Fruit fly (Drosophila melanogaster) whole organism, larva: Measurements from ENCODE around the gene Ldsdh1.

Source experiments
- noc ChIP-seq: fragments of 200-800 bp; sonication (Bioruptor generic); optimal IDR thresholded peaks from 3 replicates; lab custom pipeline; 2019; ENCODE audit warnings: missing biosample characterization, mild to moderate bottlenecking, missing genetic modification characterization, moderate library complexity

Gene Ldsdh1

DNA sequence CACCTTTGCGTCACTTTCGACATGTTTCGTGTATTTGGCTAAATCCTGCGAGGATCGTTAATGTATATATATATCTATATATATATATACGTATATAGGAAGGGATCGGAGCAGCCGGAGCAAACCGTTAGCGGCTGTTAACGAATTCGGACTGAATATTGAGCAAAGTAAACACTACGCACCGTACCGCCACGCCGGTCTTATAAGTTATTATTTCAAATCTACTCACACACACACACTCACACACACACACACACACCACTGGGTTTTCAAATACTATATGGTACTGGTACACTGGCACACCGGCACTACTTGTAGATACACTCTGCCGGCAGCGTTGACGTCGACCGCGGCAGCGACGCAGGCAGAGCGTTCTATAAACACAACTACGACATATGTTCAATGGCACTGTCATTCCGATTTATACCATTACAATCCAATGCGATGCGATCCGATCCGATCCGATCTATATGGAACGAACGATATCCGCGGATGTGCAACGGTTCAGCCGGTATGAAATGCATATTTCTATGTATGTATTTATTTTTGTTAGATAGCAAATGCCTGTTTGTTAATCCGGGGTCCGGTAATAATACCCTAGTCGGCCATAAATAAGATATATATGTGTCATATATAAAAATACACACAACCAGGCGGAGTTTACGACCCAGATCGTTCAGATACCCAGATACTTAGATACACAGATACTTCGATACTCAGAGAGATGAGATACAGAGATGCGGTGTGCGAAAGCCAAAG is at the start of gene Ldsdh1:
Gene Ldsdh1, minus strand, starts transcription at position 179 of the 759 bp plus-strand sequence.
- TF ChIP-seq noc: no peak

dm6 chrX:8129204-8129997 is 48.0 kb upstream of the Ldsdh1 start, which contains the start of gene CG2116:
Gene CG2116 (plus strand): TSS chrX:8129812.
- TF ChIP-seq noc: no peak

DNA sequence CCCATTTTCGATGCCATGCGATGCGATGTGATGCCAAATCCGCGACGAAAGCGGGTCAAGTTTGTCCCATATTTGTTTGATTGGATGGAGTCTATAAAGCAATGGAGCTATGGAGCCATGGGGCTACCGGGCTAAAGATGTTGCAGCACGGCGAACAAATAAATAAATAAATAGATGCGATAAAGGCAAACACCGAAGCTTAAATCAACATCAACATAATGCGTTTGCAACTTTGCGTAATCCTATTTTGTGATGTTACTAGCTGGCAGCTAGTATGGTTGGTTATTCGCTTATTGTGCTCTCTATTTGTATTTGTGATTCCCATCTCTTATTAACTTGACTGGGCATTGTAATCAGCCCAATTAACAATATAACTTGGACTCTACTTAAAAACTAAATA is 46.7 kb upstream of the Ldsdh1 start:
- no peak for TF ChIP-seq noc

DNA sequence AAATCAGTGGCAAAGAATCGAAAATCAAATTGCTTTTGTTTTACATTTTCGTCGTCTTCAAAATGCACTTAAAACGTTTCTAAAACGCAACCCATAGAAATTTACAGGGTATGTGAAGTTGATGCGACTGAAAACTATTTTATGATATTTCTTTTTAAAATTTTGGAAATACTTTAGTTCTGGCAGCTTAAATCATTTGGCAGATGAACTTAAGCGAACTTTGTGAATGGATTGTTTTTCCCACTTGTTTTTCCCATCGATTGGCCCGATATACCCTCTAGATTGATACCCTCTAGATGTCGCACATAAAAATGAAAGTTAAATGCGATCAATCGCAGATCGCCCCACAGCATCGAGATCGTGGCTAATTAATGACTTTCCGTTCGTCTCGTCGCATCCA is 44.7 kb upstream of the Ldsdh1 start:
- TF ChIP-seq noc: no peak

DNA sequence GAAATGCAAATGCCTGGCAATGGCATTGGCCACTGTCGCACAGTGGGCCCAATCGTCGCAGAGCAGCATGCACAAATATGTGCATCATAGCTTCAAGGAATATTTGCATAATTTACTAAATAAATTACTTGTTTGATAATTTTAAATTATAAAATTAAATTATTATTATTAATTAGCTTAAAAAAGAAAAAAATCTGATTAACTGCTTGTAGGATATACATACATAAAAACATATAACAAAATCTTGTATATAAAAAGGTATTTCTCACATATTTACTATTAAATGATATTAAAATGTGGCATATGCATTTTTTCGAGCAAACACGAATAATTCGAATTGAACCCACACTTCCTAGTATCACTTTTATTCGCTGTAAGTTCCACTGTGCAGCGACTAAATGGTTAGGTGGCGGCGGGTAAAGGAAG is 43.8 kb upstream of the Ldsdh1 start:
- no peak for TF ChIP-seq noc

DNA sequence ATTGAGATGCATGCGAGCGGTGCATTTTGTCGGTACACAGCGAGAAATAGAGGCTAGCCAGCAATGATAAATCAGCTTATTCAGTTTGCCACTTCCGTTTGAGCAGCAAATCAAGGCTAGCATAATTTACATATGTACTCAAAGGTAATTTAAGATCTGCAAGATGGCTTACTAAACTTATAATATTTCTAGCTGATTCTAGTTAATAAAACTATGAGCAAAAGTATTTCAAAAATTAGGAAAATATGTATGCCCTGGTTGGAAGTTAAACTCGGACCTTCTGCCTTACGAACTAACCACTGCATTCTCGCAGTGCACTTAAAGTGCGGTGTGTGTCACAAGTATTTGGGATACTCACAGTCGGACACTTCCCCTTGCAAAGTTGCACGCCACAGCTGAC is 41.4 kb upstream of the Ldsdh1 start:
- TF ChIP-seq noc: no peak

DNA sequence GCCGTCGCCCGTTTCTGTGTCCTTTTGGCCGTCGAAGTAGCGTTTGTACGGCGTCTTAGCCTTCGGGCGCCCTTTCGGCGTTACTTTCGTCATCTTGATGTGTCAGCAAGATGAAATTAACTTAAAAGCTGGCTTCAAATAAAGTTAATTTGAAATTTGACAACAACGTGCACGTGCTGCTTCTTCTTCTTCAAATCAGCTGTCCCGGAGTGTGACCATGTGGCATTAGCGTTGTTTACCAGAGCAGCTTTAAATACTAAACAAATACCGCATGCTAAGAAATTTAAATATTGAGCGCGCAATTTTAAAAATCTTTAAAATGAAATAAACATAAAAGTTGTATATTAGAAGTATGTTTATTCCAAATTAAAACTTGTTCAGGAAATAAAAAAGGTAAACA is 39.5 kb upstream of the Ldsdh1 start, which contains the start of gene CG2260:
Gene CG2260, minus strand, starts transcription at position 209 of the 400 bp plus-strand sequence.
- no peak for TF ChIP-seq noc

DNA sequence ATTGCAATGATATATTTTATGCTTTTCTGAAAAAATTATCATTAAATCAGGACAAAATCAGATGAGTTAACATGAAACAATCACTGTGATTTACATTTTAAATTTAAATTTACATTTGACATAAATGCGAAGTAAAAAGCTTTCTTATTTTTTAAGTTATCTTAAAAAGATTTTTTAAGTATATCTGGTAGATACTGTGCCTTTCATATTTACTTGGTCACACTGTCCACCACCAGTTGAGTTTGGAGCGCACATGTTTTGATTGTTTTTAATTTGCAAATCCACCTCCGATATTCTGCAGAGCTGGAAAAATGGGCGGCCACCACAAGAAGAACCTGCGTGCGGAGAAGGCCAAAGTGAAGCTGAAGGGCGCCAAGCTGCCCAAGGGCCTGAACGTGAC is 35.4 kb upstream of the Ldsdh1 start, which contains the start of gene CG1575:
Gene CG1575, plus strand, starts transcription at position 200 of the 400 bp plus-strand sequence.
- TF ChIP-seq noc: no peak

DNA sequence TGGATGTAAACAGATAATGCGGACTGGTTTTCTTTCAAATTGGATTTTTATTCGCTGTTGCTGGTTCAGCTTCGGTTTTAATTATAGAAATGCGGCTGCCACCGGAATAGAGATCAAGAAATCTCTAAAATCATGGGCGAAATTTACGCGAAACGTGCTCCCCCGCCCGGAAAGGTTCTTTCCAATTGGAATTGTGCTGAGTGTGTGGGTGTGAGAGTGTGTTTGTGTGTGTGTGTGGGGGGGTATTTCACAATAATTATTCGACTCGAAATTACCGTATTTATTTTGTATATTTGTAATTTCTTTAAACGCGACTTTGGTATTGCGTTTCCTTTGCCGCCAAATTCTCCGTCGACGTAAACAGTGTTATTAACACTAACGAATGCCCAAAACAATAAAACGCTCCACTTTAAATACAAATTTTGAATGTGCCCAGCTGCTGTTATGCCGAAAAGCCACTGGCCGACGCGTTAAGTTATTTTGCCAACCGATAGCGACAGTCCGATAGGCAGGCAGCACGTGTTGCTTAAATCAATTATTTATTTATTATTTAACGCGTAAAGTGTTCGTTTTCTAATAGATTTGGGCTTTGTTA is 34.4 kb upstream of the Ldsdh1 start, which contains the start of gene Gclc:
Gene Gclc, minus strand, starts transcription at position 431 of the 595 bp plus-strand sequence.
- TF ChIP-seq noc: peak; percentile 17

dm6 chrX:8115343-8115676 is 33.9 kb upstream of the Ldsdh1 start:
- no peak for TF ChIP-seq noc

DNA sequence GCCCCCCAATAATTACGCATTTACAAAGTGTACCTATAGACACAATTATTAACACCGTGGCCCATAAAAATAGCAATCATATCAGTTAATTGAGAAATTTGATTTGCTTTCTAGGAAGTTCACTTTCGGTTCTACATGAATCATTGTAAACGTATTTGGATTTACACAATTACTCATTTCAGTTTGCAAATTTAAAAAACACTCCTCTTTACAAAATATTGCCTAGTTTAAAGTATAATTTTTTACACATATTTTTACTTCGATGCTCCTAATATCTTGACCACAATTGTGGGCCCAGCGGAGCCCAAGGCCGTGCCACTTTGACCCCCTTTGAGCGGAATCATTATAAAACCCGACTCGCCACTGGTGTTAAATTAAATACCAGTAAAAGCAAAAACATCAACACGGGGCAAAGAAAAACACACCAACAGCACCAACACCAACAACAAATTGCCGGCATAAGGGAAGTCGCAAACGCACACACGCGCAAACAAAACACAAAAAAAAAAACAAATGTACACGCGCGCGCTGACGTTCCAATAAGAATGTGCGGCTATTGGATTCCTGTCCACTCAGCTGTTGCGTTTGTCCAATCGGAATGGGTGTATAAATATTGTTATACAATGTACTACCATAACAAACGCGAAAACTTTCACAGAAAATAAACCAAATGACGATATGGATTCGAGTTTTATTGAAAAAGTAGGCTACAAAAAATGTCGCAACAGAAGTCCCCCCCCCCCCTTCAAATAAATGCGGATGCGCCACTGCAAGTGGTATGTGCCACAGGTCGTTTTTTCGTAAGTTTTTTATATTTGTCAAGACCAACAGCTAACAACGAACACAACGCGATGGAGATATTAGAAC is 33.3 kb upstream of the Ldsdh1 start:
- peak; percentile 77 for TF ChIP-seq noc

dm6 chrX:8113386-8114279 is 32.2 kb upstream of the Ldsdh1 start:
- peak; percentile 93 for TF ChIP-seq noc

- TF ChIP-seq noc: peak; percentile 43
Measured at dm6 chrX:8112715-8113114, 31.3 kb upstream of the Ldsdh1 start.

DNA sequence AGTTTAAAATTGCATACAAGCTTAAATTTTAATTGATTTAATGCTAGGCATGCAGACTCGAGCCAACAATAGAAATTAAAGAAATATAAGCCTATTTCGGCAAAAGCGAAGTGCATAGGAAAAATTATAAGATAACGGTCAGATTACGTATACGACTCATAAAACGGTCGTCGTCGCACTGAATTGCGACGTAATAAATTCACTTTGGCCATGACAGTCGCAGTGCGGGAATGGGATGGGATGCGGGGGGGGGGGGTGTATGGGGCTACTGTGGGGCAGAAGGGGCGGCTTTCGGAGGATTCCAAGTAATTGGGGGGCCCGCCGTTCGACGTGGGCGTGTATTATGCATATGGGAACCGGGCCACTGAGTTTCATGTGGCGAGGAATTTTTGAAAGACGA is 29.6 kb upstream of the Ldsdh1 start:
- TF ChIP-seq noc: no peak

dm6 chrX:8107936-8108335 is 26.5 kb upstream of the Ldsdh1 start:
- TF ChIP-seq noc: no peak
